Worm (Caenorhabditis elegans): ENCODE results near the gene srw-137.

ce11 chrV:2976287-2976686 is 32.5 kb upstream of the srw-137 start, which contains the start of gene srw-124:
- TF ChIP-seq ztf-29 (GFP tag; IDR thresholded peaks at IDR 0.05) (no peak), ref-1 (GFP tag; conservative IDR thresholded peaks at IDR 0.05) (no peak), T22C8.4 (GFP tag; IDR thresholded peaks at IDR 0.05) (no peak), flt-1 (GFP tag; IDR thresholded peaks at IDR 0.05) (no peak), med-1 (GFP tag; optimal IDR thresholded peaks at IDR 0.05; ENCODE audit: insufficient read depth) (no peak), klf-2 (GFP tag; conservative IDR thresholded peaks at IDR 0.05) (no peak), ztf-23 (GFP tag; IDR thresholded peaks at IDR 0.05) (no peak)

Data from whole organism, midembryonic.